Fruit fly (Drosophila melanogaster): ENCODE measurements around the gene CG1582.

CG1582 gene

DNA sequence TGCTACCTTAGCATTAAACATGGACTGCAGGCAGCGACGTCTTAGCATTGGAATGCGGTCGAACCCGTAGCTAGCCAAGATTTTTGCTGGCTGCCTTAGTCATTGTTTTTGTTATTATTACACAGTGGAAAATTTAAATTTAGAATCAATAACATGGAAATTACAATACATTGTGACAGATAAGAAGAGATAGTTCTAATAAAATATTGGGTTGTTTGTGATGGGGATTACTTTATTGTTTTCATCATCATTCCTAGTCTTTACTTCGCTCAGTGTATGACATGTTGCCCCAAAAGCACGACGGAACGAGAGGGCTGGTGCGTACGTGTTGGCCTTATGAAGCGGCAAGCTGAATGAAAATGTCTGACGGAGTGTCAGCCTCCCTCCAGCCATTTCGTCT lies 37.5 kb upstream of the CG1582 start (continued):
- TF ChIP-seq sisA (GFP tag; IDR thresholded peaks at IDR 0.05): peak; percentile 82
- no peak for TF ChIP-seq cad (GFP tag; optimal IDR thresholded peaks at IDR 0.05)
- TF ChIP-seq cwo (GFP tag; optimal IDR thresholded peaks at IDR 0.05): peak; percentile 76
- no peak for TF ChIP-seq psq (GFP tag; optimal IDR thresholded peaks at IDR 0.05)
- TF ChIP-seq Blimp-1 (GFP tag; optimal IDR thresholded peaks at IDR 0.05): peak; percentile 77
- no peak for TF ChIP-seq gfzf (GFP tag; optimal IDR thresholded peaks at IDR 0.05)
- TF ChIP-seq CG8765 (GFP tag; IDR thresholded peaks at IDR 0.05): no peak
- TF ChIP-seq HLH3B (GFP tag; IDR thresholded peaks at IDR 0.05): peak; percentile 88
- peak; percentile 81 for TF ChIP-seq Ssrp (tag; optimal IDR thresholded peaks at IDR 0.05)
- peak; percentile 88 for TF ChIP-seq HmgZ (tag; optimal IDR thresholded peaks at IDR 0.05)
- TF ChIP-seq kah (GFP tag; optimal IDR thresholded peaks at IDR 0.05): peak; percentile 75
- peak; percentile 78 for TF ChIP-seq CG31224 (GFP tag; IDR thresholded peaks at IDR 0.05)
- peak; percentile 73; the same call in 2 of the 3 replicates for TF ChIP-seq ase (GFP tag; IDR thresholded peaks at IDR 0.05)
- peak; percentile 80 for TF ChIP-seq CG13624 (GFP tag; optimal IDR thresholded peaks at IDR 0.05)
- TF ChIP-seq Pdp1 (GFP tag; optimal IDR thresholded peaks at IDR 0.05): peak; percentile 78 to 82
- TF ChIP-seq mirr (GFP tag; optimal IDR thresholded peaks at IDR 0.05): peak; percentile 66
- TF ChIP-seq bigmax (GFP tag; optimal IDR thresholded peaks at IDR 0.05): no peak
- peak; percentile 58 for TF ChIP-seq Bdp1 (GFP tag; optimal IDR thresholded peaks at IDR 0.05)
- peak; percentile 74 for TF ChIP-seq repo (GFP tag; optimal IDR thresholded peaks at IDR 0.05)
- no peak for TF ChIP-seq CG6791 (GFP tag; IDR thresholded peaks at IDR 0.05; ENCODE audit: partially characterized antibody)
- TF ChIP-seq prd (optimal IDR thresholded peaks at IDR 0.05): no peak
- TF ChIP-seq prd (GFP tag; IDR thresholded peaks at IDR 0.05): peak; percentile 84
- peak; percentile 91 for TF ChIP-seq Sox102F (GFP tag; optimal IDR thresholded peaks at IDR 0.05)
- TF ChIP-seq ewg (GFP tag; optimal IDR thresholded peaks at IDR 0.05): peak; percentile 66
- TF ChIP-seq esg (GFP tag; conservative IDR thresholded peaks at IDR 0.05): peak; percentile 85
- peak; percentile 75 for TF ChIP-seq al (GFP tag; IDR thresholded peaks at IDR 0.05)
- TF ChIP-seq CG1024 (GFP tag; IDR thresholded peaks at IDR 0.05): peak; percentile 70; the same call in 1 of the 2 replicates
- TF ChIP-seq Nf-YA (GFP tag; IDR thresholded peaks at IDR 0.05): peak; percentile 74; the same call in 1 of the 2 replicates
- peak; percentile 8 for TF ChIP-seq Jarid2 (GFP tag; optimal IDR thresholded peaks at IDR 0.05)
- no peak for TF ChIP-seq tna (GFP tag; IDR thresholded peaks at IDR 0.05; ENCODE audit: partially characterized antibody)
- TF ChIP-seq CG32532 (GFP tag; IDR thresholded peaks at IDR 0.05): peak; percentile 83
- peak; percentile 30 for TF ChIP-seq D19B (GFP tag; optimal IDR thresholded peaks at IDR 0.05)
- peak; percentile 86 for TF ChIP-seq Ptx1 (GFP tag; IDR thresholded peaks at IDR 0.05)
- TF ChIP-seq NC2α (GFP tag; optimal IDR thresholded peaks at IDR 0.05): peak; percentile 46
- peak; percentile 30; the same call in 1 of the 2 replicates for TF ChIP-seq Adf1 (GFP tag; IDR thresholded peaks at IDR 0.05)
- peak; percentile 71 for TF ChIP-seq CG1529 (GFP tag; optimal IDR thresholded peaks at IDR 0.05)
- TF ChIP-seq CG16815 (GFP tag; optimal IDR thresholded peaks at IDR 0.05): peak; percentile 32
- no peak for TF ChIP-seq sna (GFP tag; IDR thresholded peaks at IDR 0.05; ENCODE audit: partially characterized antibody)
- TF ChIP-seq CG6683 (GFP tag; optimal IDR thresholded peaks at IDR 0.05): no peak
- peak; percentile 63 for TF ChIP-seq CG12299 (tag; optimal IDR thresholded peaks at IDR 0.05)
- peak; percentile 54 for TF ChIP-seq CG12236 (GFP tag; optimal IDR thresholded peaks at IDR 0.05)
- TF ChIP-seq pnt (GFP tag; optimal IDR thresholded peaks at IDR 0.05): peak; percentile 83
- TF ChIP-seq wdn (GFP tag; IDR thresholded peaks at IDR 0.05): peak; percentile 50
- peak; percentile 58; the same call in 1 of the 3 replicates for TF ChIP-seq sr (GFP tag; IDR thresholded peaks at IDR 0.05)
- peak; percentile 84 for TF ChIP-seq CG32772 (GFP tag; IDR thresholded peaks at IDR 0.05)
- TF ChIP-seq CG6813 (GFP tag; optimal IDR thresholded peaks at IDR 0.05): peak; percentile 72
- no peak for TF ChIP-seq knrl (GFP tag; IDR thresholded peaks at IDR 0.05; ENCODE audit: partially characterized antibody)
- TF ChIP-seq CG11398 (GFP tag; optimal IDR thresholded peaks at IDR 0.05): peak; percentile 74
- no peak for TF ChIP-seq chinmo (GFP tag; IDR thresholded peaks at IDR 0.05; ENCODE audit: partially characterized antibody)
- peak; percentile 41 for TF ChIP-seq Sry-δ (GFP tag; optimal IDR thresholded peaks at IDR 0.05)
- TF ChIP-seq MTF-1 (GFP tag; optimal IDR thresholded peaks at IDR 0.05; ENCODE audit: borderline replicate concordance): peak; percentile 62

Measured in whole organism, embryonic.